Worm (Caenorhabditis elegans) whole organism, late embryonic: ENCODE measurements around the gene sre-55.

Experiments
- C08G9.2 ChIP-seq: sonication (generic microtip); optimal IDR thresholded peaks from 2 replicates; lab custom pipeline; 2016; ENCODE audit warnings: mild to moderate bottlenecking, missing genetic modification characterization, moderate library complexity, missing compliant biosample characterization
- ceh-14 ChIP-seq: sonication (generic microtip); optimal IDR thresholded peaks from 2 replicates; lab custom pipeline; 2016; ENCODE audit warnings: missing genotype, missing genetic modification characterization, missing compliant biosample characterization
- ceh-18 ChIP-seq: sonication (generic microtip); optimal IDR thresholded peaks from 2 replicates; lab custom pipeline; 2016; ENCODE audit warnings: missing genetic modification characterization, missing compliant biosample characterization
- ceh-2 ChIP-seq: sonication (generic microtip); optimal IDR thresholded peaks from 2 replicates; lab custom pipeline; 2016; ENCODE audit warnings: missing genotype, missing genetic modification characterization, missing compliant biosample characterization
- ceh-24 ChIP-seq: sonication (generic microtip); optimal IDR thresholded peaks from 2 replicates; lab custom pipeline; 2016; ENCODE audit warnings: mild to moderate bottlenecking, missing genetic modification characterization, missing compliant biosample characterization
- ceh-30 ChIP-seq: fragments of 150-350 bp; optimal IDR thresholded peaks from 2 replicates; lab custom pipeline; 2014; ENCODE audit warnings: missing biosample characterization, missing genetic modification characterization
- ceh-31 ChIP-seq: sonication (generic microtip); optimal IDR thresholded peaks from 2 replicates; lab custom pipeline; 2016; ENCODE audit warnings: missing genetic modification characterization, missing compliant biosample characterization
- ceh-34 ChIP-seq: sonication (generic microtip); optimal IDR thresholded peaks from 2 replicates; lab custom pipeline; 2016; ENCODE audit warnings: mild to moderate bottlenecking, missing genetic modification characterization, missing compliant biosample characterization
- ceh-48 ChIP-seq: sonication (generic microtip); optimal IDR thresholded peaks from 2 replicates; lab custom pipeline; 2016; ENCODE audit warnings: missing genetic modification characterization, inconsistent platforms, missing compliant biosample characterization
- dmd-4 ChIP-seq: sonication (generic microtip); optimal IDR thresholded peaks from 2 replicates; lab custom pipeline; 2016; ENCODE audit warnings: borderline replicate concordance, missing genetic modification characterization, missing compliant biosample characterization
- elt-2 ChIP-seq: sonication (generic microtip); optimal IDR thresholded peaks from 2 replicates; lab custom pipeline; 2016; ENCODE audit warnings: missing genetic modification reagents, missing genetic modification characterization, missing compliant biosample characterization
- elt-4 ChIP-seq: sonication (generic microtip); optimal IDR thresholded peaks from 2 replicates; lab custom pipeline; 2016; ENCODE audit warnings: missing genetic modification characterization, missing compliant biosample characterization
- ets-4 ChIP-seq: sonication (generic microtip); optimal IDR thresholded peaks from 2 replicates; lab custom pipeline; 2016; ENCODE audit warnings: missing genetic modification characterization, missing compliant biosample characterization
- eyg-1 ChIP-seq: sonication (generic microtip); optimal IDR thresholded peaks from 2 replicates; lab custom pipeline; 2016; ENCODE audit warnings: missing genotype, missing genetic modification characterization, missing compliant biosample characterization
- fax-1 ChIP-seq: sonication (generic microtip); optimal IDR thresholded peaks from 2 replicates; lab custom pipeline; 2016; ENCODE audit warnings: missing genotype, missing genetic modification characterization, missing compliant biosample characterization
- hlh-13 ChIP-seq: fragments of 200-800 bp; sonication (Bioruptor generic); optimal IDR thresholded peaks from 2 replicates; lab custom pipeline; 2018; ENCODE audit warnings: mild to moderate bottlenecking, missing genetic modification characterization, missing compliant biosample characterization
- hlh-15 ChIP-seq: sonication (generic microtip); optimal IDR thresholded peaks from 2 replicates; lab custom pipeline; 2016; ENCODE audit warnings: missing genetic modification characterization, missing compliant biosample characterization
- hlh-30 ChIP-seq: sonication (generic microtip); optimal IDR thresholded peaks from 2 replicates; lab custom pipeline; 2017; ENCODE audit warnings: antibody characterized with exemption, missing genetic modification characterization, missing compliant biosample characterization; ENCODE audit not compliant: insufficient read depth
- hlh-8 ChIP-seq: sonication (generic microtip); optimal IDR thresholded peaks from 2 replicates; lab custom pipeline; 2016; ENCODE audit warnings: missing genotype, missing genetic modification characterization, missing compliant biosample characterization
- lim-6 ChIP-seq: sonication (generic microtip); optimal IDR thresholded peaks from 2 replicates; lab custom pipeline; 2016; ENCODE audit warnings: missing genetic modification characterization, missing compliant biosample characterization
- lin-11 ChIP-seq: fragments of 200-800 bp; sonication (Bioruptor generic); optimal IDR thresholded peaks from 2 replicates; lab custom pipeline; 2018; ENCODE audit warnings: mild to moderate bottlenecking, missing genetic modification characterization, missing compliant biosample characterization
- madf-2 ChIP-seq: sonication (generic microtip); optimal IDR thresholded peaks from 2 replicates; lab custom pipeline; 2017; ENCODE audit warnings: missing genetic modification characterization, missing compliant biosample characterization
- nfya-1 ChIP-seq: sonication (generic microtip); optimal IDR thresholded peaks from 2 replicates; lab custom pipeline; 2017; ENCODE audit warnings: missing genetic modification characterization, mild to moderate bottlenecking, missing compliant biosample characterization, antibody characterized with exemption, moderate library complexity
- odd-2 ChIP-seq: sonication (generic microtip); optimal IDR thresholded peaks from 2 replicates; lab custom pipeline; 2017; ENCODE audit warnings: antibody characterized with exemption, mild to moderate bottlenecking, missing genetic modification characterization, missing compliant biosample characterization
- pag-3 ChIP-seq: sonication (generic microtip); optimal IDR thresholded peaks from 2 replicates; lab custom pipeline; 2016; ENCODE audit warnings: missing compliant biosample characterization, missing genetic modification characterization, borderline replicate concordance
- pax-1 ChIP-seq: fragments of 150-350 bp; optimal IDR thresholded peaks from 2 replicates; lab custom pipeline; 2014; ENCODE audit warnings: missing biosample characterization, missing genetic modification characterization
- pha-2 ChIP-seq: sonication (generic microtip); optimal IDR thresholded peaks from 2 replicates; lab custom pipeline; 2017; ENCODE audit warnings: mild to moderate bottlenecking, missing genetic modification characterization, missing compliant biosample characterization
- pha-4 ChIP-seq: fragments of 150-350 bp; optimal IDR thresholded peaks from 2 replicates; lab custom pipeline; 2018; ENCODE audit warnings: missing biosample characterization, missing genetic modification reagents, missing genetic modification characterization
- pros-1 ChIP-seq: fragments of 150-350 bp; optimal IDR thresholded peaks from 2 replicates; lab custom pipeline; 2014; ENCODE audit warnings: missing biosample characterization, missing genetic modification reagents, missing genetic modification characterization
- ref-2 ChIP-seq: sonication (generic microtip); optimal IDR thresholded peaks from 2 replicates; lab custom pipeline; 2016; ENCODE audit warnings: missing genetic modification characterization, missing compliant biosample characterization
- rnt-1 ChIP-seq: sonication (generic microtip); optimal IDR thresholded peaks from 2 replicates; lab custom pipeline; 2016; ENCODE audit warnings: missing genetic modification characterization, missing compliant biosample characterization
- sdc-2 ChIP-seq: sonication (generic microtip); optimal IDR thresholded peaks from 2 replicates; lab custom pipeline; 2016; ENCODE audit warnings: missing genotype, missing genetic modification characterization, missing compliant biosample characterization
- sox-4 ChIP-seq: sonication (generic microtip); optimal IDR thresholded peaks from 2 replicates; lab custom pipeline; 2017; ENCODE audit warnings: mild to moderate bottlenecking, missing genetic modification characterization, inconsistent platforms, missing compliant biosample characterization
- syd-9 ChIP-seq: sonication (generic microtip); optimal IDR thresholded peaks from 2 replicates; lab custom pipeline; 2016; ENCODE audit warnings: mild to moderate bottlenecking, missing genetic modification characterization, moderate library complexity, missing compliant biosample characterization
- tbx-2 ChIP-seq: sonication (generic microtip); optimal IDR thresholded peaks from 2 replicates; lab custom pipeline; 2016; ENCODE audit warnings: missing genetic modification characterization, missing compliant biosample characterization
- ttx-3 ChIP-seq: sonication (generic microtip); optimal IDR thresholded peaks from 2 replicates; lab custom pipeline; 2016; ENCODE audit warnings: missing genetic modification reagents, missing genetic modification characterization, missing compliant biosample characterization
- unc-42 ChIP-seq: sonication (generic microtip); optimal IDR thresholded peaks from 2 replicates; lab custom pipeline; 2016; ENCODE audit warnings: missing genotype, missing genetic modification characterization, missing compliant biosample characterization
- unc-55 ChIP-seq: sonication (generic microtip); optimal IDR thresholded peaks from 2 replicates; lab custom pipeline; 2017; ENCODE audit warnings: missing biosample characterization, missing genetic modification reagents, missing genetic modification characterization

The sre-55 gene

ce11 chrII:12339152-12339551 is 10.1 kb downstream of the sre-55 start:
- TF ChIP-seq eyg-1 (tag; lab: Kevin White, UChicago) (peak; percentile 1), ceh-34 (peak; percentile 30), rnt-1 (tag; lab: Kevin White, UChicago) (peak; percentile 7), lim-6 (no peak), pros-1 (tag; lab: Kevin White, UChicago) (peak; percentile 12), nfya-1 (tag; lab: Kevin White, UChicago) (peak; percentile 100), madf-2 (tag; lab: Kevin White, UChicago) (peak; percentile 21), hlh-30 (peak; percentile 85), ceh-31 (tag; lab: Kevin White, UChicago) (peak; percentile 55), ceh-18 (tag; lab: Kevin White, UChicago) (peak; percentile 2), ceh-48 (tag; lab: Kevin White, UChicago) (peak; percentile 11), tbx-2 (tag; lab: Kevin White, UChicago) (peak; percentile 58), sdc-2 (tag; lab: Kevin White, UChicago) (no peak), unc-55 (peak; percentile 28), ceh-30 (tag; lab: Kevin White, UChicago) (no peak), elt-2 (peak; percentile 12), ceh-14 (no peak), unc-42 (tag; lab: Kevin White, UChicago) (peak; percentile 86), ref-2 (tag; lab: Kevin White, UChicago) (peak; percentile 53)

ce11 chrII:12339644-12340043 is 10.6 kb downstream of the sre-55 start, which contains the start of gene sop-2:
Gene sop-2 (plus strand): TSS chrII:12339944.
- no peak for TF ChIP-seq ttx-3 (tag; lab: Kevin White, UChicago)
- TF ChIP-seq hlh-13 (GFP tag; lab: Kevin White, UChicago) = no peak
- no peak for TF ChIP-seq pha-2
- no peak for TF ChIP-seq rnt-1 (tag; lab: Kevin White, UChicago)
- TF ChIP-seq ceh-2 = no peak
- TF ChIP-seq pha-4 = no peak
- TF ChIP-seq dmd-4 = no peak

- TF ChIP-seq madf-2 (tag; lab: Kevin White, UChicago) (no peak), pax-1 (no peak), fax-1 (tag; lab: Kevin White, UChicago) (no peak), ets-4 (tag; lab: Kevin White, UChicago) (no peak), sox-4 (tag; lab: Kevin White, UChicago) (no peak), elt-4 (tag; lab: Kevin White, UChicago) (no peak), odd-2 (tag; lab: Kevin White, UChicago) (no peak), C08G9.2 (tag; lab: Kevin White, UChicago) (no peak), ceh-30 (tag; lab: Kevin White, UChicago) (no peak), sdc-2 (tag; lab: Kevin White, UChicago) (no peak), unc-42 (tag; lab: Kevin White, UChicago) (no peak), unc-55 (no peak), syd-9 (no peak)
These were observed 12.6 kb downstream of the sre-55 start for ce11 chrII:12341566-12342223.

ce11 chrII:12342928-12343327 is 13.8 kb downstream of the sre-55 start:
- TF ChIP-seq pha-4 (no peak), lin-11 (tag; lab: Kevin White, UChicago) (no peak), ceh-14 (no peak), elt-4 (tag; lab: Kevin White, UChicago) (no peak), pax-1 (no peak), lim-6 (no peak), ceh-24 (tag; lab: Kevin White, UChicago) (no peak), hlh-8 (tag; lab: Kevin White, UChicago) (no peak), hlh-15 (no peak), nfya-1 (tag; lab: Kevin White, UChicago) (no peak), pag-3 (tag; lab: Kevin White, UChicago) (no peak)
